Fruit fly (Drosophila melanogaster): ENCODE measurements around the gene CG9498.

DNA sequence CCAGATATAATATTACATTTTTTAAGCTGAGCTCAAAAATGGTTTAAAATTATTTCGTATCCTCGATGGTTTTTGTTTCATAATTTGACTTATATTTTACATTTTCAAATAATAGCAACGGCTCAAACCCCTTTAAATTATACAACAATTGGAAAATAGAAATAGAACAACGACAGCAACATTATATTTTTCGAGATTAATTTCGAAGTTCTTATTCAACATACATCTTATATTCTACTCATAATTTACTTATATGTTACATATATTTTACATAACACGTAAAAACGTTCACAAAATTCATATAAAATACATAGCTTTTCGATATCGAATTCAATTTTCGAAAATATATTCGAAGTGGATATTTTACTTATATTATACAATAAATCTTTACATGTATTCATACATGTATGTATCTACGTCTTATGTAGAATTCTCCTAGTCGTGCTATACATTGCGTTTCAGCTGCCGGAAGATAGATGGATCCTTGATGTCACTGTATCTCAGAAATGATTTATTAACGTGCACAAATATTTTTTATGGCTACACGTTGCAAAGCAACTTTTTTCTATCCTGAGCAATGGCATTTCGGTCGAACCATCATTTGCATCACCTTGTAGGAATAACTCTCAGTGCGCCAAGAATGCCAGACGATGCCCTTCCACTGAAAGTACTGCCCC lies 6.0 kb upstream of the CG9498 start:
- TF ChIP-seq Myc (optimal IDR thresholded peaks at IDR 0.05) (no peak), psq (optimal IDR thresholded peaks at IDR 0.05) (no peak)

Data from Kc167 (cell line).